Worm (Caenorhabditis elegans): ENCODE results near the gene F44A2.7.

Gene F44A2.7

ce11 chrV:9349687-9350086, 28.4 kb downstream of the F44A2.7 start, which contains the start of gene srx-47:
TSS of gene srx-47 (plus strand) at chrV:9349987.
- no peak for TF ChIP-seq nhr-237 (tag; optimal IDR thresholded peaks at IDR 0.05)
- no peak for TF ChIP-seq ceh-43 (GFP tag; optimal IDR thresholded peaks at IDR 0.05)
- no peak for TF ChIP-seq lsy-2 (tag; optimal IDR thresholded peaks at IDR 0.05)
- TF ChIP-seq ztf-11 (tag; optimal IDR thresholded peaks at IDR 0.05), result no peak
- no peak for TF ChIP-seq ham-2 (GFP tag; optimal IDR thresholded peaks at IDR 0.05)
- no peak for TF ChIP-seq ces-1 (GFP tag; optimal IDR thresholded peaks at IDR 0.05)
- TF ChIP-seq cnd-1 (tag; optimal IDR thresholded peaks at IDR 0.05), result no peak
- no peak for TF ChIP-seq nhr-28 (tag; optimal IDR thresholded peaks at IDR 0.05)
- TF ChIP-seq elt-3 (tag; optimal IDR thresholded peaks at IDR 0.05), result no peak
- no peak for TF ChIP-seq pha-4 (tag; optimal IDR thresholded peaks at IDR 0.05)
- TF ChIP-seq unc-62 (GFP tag; optimal IDR thresholded peaks at IDR 0.05), result no peak
- no peak for TF ChIP-seq snpc-4 (tag; optimal IDR thresholded peaks at IDR 0.05)
- TF ChIP-seq unc-120 (tag; optimal IDR thresholded peaks at IDR 0.05; ENCODE audit: poor library complexity, severe bottlenecking), result no peak
- no peak for TF ChIP-seq mls-2 (tag; optimal IDR thresholded peaks at IDR 0.05)
- TF ChIP-seq tbx-8 (GFP tag; optimal IDR thresholded peaks at IDR 0.05), result no peak
- TF ChIP-seq drap-1 (GFP tag; optimal IDR thresholded peaks at IDR 0.05), result no peak
- TF ChIP-seq sem-2 (GFP tag; optimal IDR thresholded peaks at IDR 0.05), result no peak
- TF ChIP-seq hlh-1 (tag; optimal IDR thresholded peaks at IDR 0.05), result no peak

ce11 chrV:9352947-9353346, 31.7 kb downstream of the F44A2.7 start, which contains the start of gene srx-46:
TSS of gene srx-46 (plus strand) at chrV:9353247.
- TF ChIP-seq lsy-2 (tag; optimal IDR thresholded peaks at IDR 0.05) (no peak), hlh-1 (tag; optimal IDR thresholded peaks at IDR 0.05) (no peak), drap-1 (GFP tag; optimal IDR thresholded peaks at IDR 0.05) (no peak), bed-3 (GFP tag; optimal IDR thresholded peaks at IDR 0.05) (no peak), tbx-8 (GFP tag; optimal IDR thresholded peaks at IDR 0.05) (no peak), mep-1 (tag; optimal IDR thresholded peaks at IDR 0.05) (no peak), zip-8 (tag; optimal IDR thresholded peaks at IDR 0.05) (no peak), ces-1 (GFP tag; optimal IDR thresholded peaks at IDR 0.05) (no peak)

- TF ChIP-seq elt-1 (tag; optimal IDR thresholded peaks at IDR 0.05; ENCODE audit: borderline replicate concordance, insufficient read depth), result no peak
- TF ChIP-seq unc-62 (GFP tag; optimal IDR thresholded peaks at IDR 0.05), result no peak
- TF ChIP-seq nhr-237 (tag; optimal IDR thresholded peaks at IDR 0.05), result no peak
Observed at ce11 chrV:9355371-9355770, 34.1 kb downstream of the F44A2.7 start, which contains the start of gene ttr-40. TSS of gene ttr-40 (minus strand) at chrV:9355471.

ce11 chrV:9356345-9356744, 35.1 kb downstream of the F44A2.7 start, which contains the start of gene ttr-49:
TSS of gene ttr-49 (minus strand) at chrV:9356515.
- no peak for TF ChIP-seq tbx-8 (GFP tag; optimal IDR thresholded peaks at IDR 0.05)
- TF ChIP-seq snpc-4 (tag; optimal IDR thresholded peaks at IDR 0.05), result no peak
- TF ChIP-seq nhr-237 (tag; optimal IDR thresholded peaks at IDR 0.05), result no peak
- no peak for TF ChIP-seq drap-1 (GFP tag; optimal IDR thresholded peaks at IDR 0.05)
- no peak for TF ChIP-seq flh-1 (GFP tag; optimal IDR thresholded peaks at IDR 0.05)
- no peak for TF ChIP-seq sptf-1 (tag; optimal IDR thresholded peaks at IDR 0.05)
- no peak for TF ChIP-seq mep-1 (tag; optimal IDR thresholded peaks at IDR 0.05)
- no peak for TF ChIP-seq ceh-83 (GFP tag; optimal IDR thresholded peaks at IDR 0.05)
- TF ChIP-seq pha-4 (tag; optimal IDR thresholded peaks at IDR 0.05), result no peak
- no peak for TF ChIP-seq ham-2 (GFP tag; optimal IDR thresholded peaks at IDR 0.05)
- no peak for TF ChIP-seq nhr-76 (tag; optimal IDR thresholded peaks at IDR 0.05)
- no peak for TF ChIP-seq ztf-11 (tag; optimal IDR thresholded peaks at IDR 0.05)
- no peak for TF ChIP-seq ces-1 (GFP tag; optimal IDR thresholded peaks at IDR 0.05)
- TF ChIP-seq mab-5 (tag; optimal IDR thresholded peaks at IDR 0.05), result no peak
- TF ChIP-seq blmp-1 (tag; optimal IDR thresholded peaks at IDR 0.05), result no peak
- TF ChIP-seq unc-39 (tag; optimal IDR thresholded peaks at IDR 0.05), result no peak
- no peak for TF ChIP-seq lin-13 (tag; optimal IDR thresholded peaks at IDR 0.05)

ce11 chrV:9359674-9360073, 38.4 kb downstream of the F44A2.7 start, which contains the start of gene gpa-3:
TSS of gene gpa-3 (minus strand) at chrV:9359774.
- no peak for TF ChIP-seq nhr-76 (tag; optimal IDR thresholded peaks at IDR 0.05)
- no peak for TF ChIP-seq bed-3 (GFP tag; optimal IDR thresholded peaks at IDR 0.05)
- no peak for TF ChIP-seq nhr-2 (tag; optimal IDR thresholded peaks at IDR 0.05)
- TF ChIP-seq elt-1 (tag; optimal IDR thresholded peaks at IDR 0.05; ENCODE audit: borderline replicate concordance, insufficient read depth), result no peak
- no peak for TF ChIP-seq unc-62 (GFP tag; optimal IDR thresholded peaks at IDR 0.05)
- no peak for TF ChIP-seq drap-1 (GFP tag; optimal IDR thresholded peaks at IDR 0.05)
- TF ChIP-seq zip-8 (tag; optimal IDR thresholded peaks at IDR 0.05), result no peak
- TF ChIP-seq cnd-1 (tag; optimal IDR thresholded peaks at IDR 0.05), result no peak
- TF ChIP-seq lin-32 (GFP tag; optimal IDR thresholded peaks at IDR 0.05), result no peak
- no peak for TF ChIP-seq ceh-39 (tag; optimal IDR thresholded peaks at IDR 0.05)
- TF ChIP-seq ceh-43 (GFP tag; optimal IDR thresholded peaks at IDR 0.05), result no peak
- TF ChIP-seq tbx-8 (GFP tag; optimal IDR thresholded peaks at IDR 0.05), result no peak
- TF ChIP-seq sem-2 (GFP tag; optimal IDR thresholded peaks at IDR 0.05), result no peak
- TF ChIP-seq ceh-83 (GFP tag; optimal IDR thresholded peaks at IDR 0.05), result no peak
- TF ChIP-seq flh-1 (GFP tag; optimal IDR thresholded peaks at IDR 0.05), result no peak

All from whole organism, mixed stage, embryonic.